Fruit fly (Drosophila melanogaster) S2 (cell line): ENCODE measurements around the gene CG43773.

Experiments used
- CG8478 ChIP-seq: fragments of >200 bp; optimal IDR thresholded peaks from 2 replicates; lab custom pipeline; 2018
- CTCF ChIP-seq, 2 experiments: fragments of >200 bp; optimal IDR thresholded peaks; 2 replicates each; lab custom pipeline; 2018

DNA sequence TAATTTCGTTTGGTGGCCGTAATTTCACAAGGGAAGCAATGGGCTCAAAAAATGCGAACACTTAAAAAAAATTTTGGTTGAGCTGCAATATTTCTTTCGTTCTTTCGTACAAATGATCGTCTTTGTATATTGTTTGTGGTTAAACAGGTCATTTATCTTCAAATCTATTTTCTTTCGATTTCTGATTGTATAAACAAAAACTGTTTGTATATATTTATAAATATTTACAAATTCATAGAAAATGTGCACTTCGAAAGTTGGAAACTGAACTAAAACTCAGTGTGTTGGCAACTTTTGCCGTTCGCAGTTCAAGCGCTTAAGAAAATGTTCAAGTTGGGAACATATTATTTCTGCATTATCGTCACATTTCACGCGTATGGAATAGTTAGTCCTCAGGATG, 7.8 kb upstream of the CG43773 start, which contains the start of gene CG43797:
- TF ChIP-seq CG8478 (lab: Kevin White, UChicago) (no peak), CTCF (optimal IDR thresholded peaks at IDR 0.05; lab: Kevin White, UChicago) (no peak)
